Fruit fly (Drosophila melanogaster): ENCODE results near the gene ds.

dm6 chr2L:684788-685187 lies 30.0 kb downstream of the ds start:
- no peak for TF ChIP-seq fd96Ca (GFP tag; IDR thresholded peaks at IDR 0.05)
- no peak for TF ChIP-seq Pif1B (GFP tag; optimal IDR thresholded peaks at IDR 0.05)
- TF ChIP-seq CG15710 (tag; optimal IDR thresholded peaks at IDR 0.05), result no peak
- peak; percentile 11 for TF ChIP-seq CG8159 (tag; optimal IDR thresholded peaks at IDR 0.05)
- no peak for TF ChIP-seq CG12605 (GFP tag; IDR thresholded peaks at IDR 0.05)
- no peak for TF ChIP-seq Ets98B (GFP tag; IDR thresholded peaks at IDR 0.05)
- no peak for TF ChIP-seq EcR (GFP tag; optimal IDR thresholded peaks at IDR 0.05)
- no peak for TF ChIP-seq D1 (tag; optimal IDR thresholded peaks at IDR 0.05)
- TF ChIP-seq gl (tag; optimal IDR thresholded peaks at IDR 0.05), result no peak
- no peak for TF ChIP-seq rn (GFP tag; IDR thresholded peaks at IDR 0.05)
- no peak for TF ChIP-seq Snoo (tag; optimal IDR thresholded peaks at IDR 0.05)

Data from whole organism, pupa.